Worm (Caenorhabditis elegans) whole organism, L2 larva: Measurements from ENCODE around the gene aco-2.
"Not testable (repeated sequence)": the region's sequence is repeated elsewhere in the genome, so short reads cannot be mapped to it uniquely, and the experiment has no call there.

ENCODE experiments used
- R02D3.7 ChIP-seq: fragments of 150-350 bp; optimal IDR thresholded peaks from 2 replicates; lab custom pipeline; 2014; ENCODE audit warnings: missing biosample characterization, missing genetic modification characterization
- alr-1 ChIP-seq: fragments of 150-350 bp; optimal IDR thresholded peaks from 2 replicates; lab custom pipeline; 2014; ENCODE audit warnings: missing biosample characterization, missing genetic modification characterization
- ama-1 ChIP-seq: fragments of 150-350 bp; optimal IDR thresholded peaks from 2 replicates; lab custom pipeline; 2018; ENCODE audit warnings: inconsistent platforms
- elt-3 ChIP-seq: sonication (generic microtip); optimal IDR thresholded peaks from 2 replicates; lab custom pipeline; 2017; ENCODE audit warnings: missing biosample characterization, missing genetic modification characterization
- lin-11 ChIP-seq: fragments of 150-350 bp; sonication (generic microtip); optimal IDR thresholded peaks from 2 replicates; lab custom pipeline; 2014; ENCODE audit warnings: missing biosample characterization, missing genetic modification characterization, inconsistent platforms, mixed read lengths
- lin-13 ChIP-seq: fragments of 150-350 bp; optimal IDR thresholded peaks from 2 replicates; lab custom pipeline; 2014; ENCODE audit warnings: missing biosample characterization, missing genetic modification reagents, missing genetic modification characterization
- lin-39 ChIP-seq: fragments of 150-350 bp; optimal IDR thresholded peaks from 2 replicates; lab custom pipeline; 2014; ENCODE audit warnings: missing biosample characterization, missing genetic modification reagents, missing genetic modification characterization
- mab-5 ChIP-seq: fragments of 150-350 bp; optimal IDR thresholded peaks from 2 replicates; lab custom pipeline; 2014; ENCODE audit warnings: missing biosample characterization, missing genetic modification characterization
- nhr-12 ChIP-seq: fragments of 150-350 bp; optimal IDR thresholded peaks from 2 replicates; lab custom pipeline; 2014; ENCODE audit warnings: missing biosample characterization, missing genetic modification characterization
- snpc-4 ChIP-seq: fragments of 150-350 bp; optimal IDR thresholded peaks from 2 replicates; lab custom pipeline; 2014; ENCODE audit warnings: missing biosample characterization, missing genetic modification characterization
- unc-39 ChIP-seq: fragments of 150-350 bp; optimal IDR thresholded peaks from 2 replicates; lab custom pipeline; 2014; ENCODE audit warnings: missing biosample characterization, missing genetic modification characterization
- unc-62 ChIP-seq: fragments of 150-350 bp; optimal IDR thresholded peaks from 2 replicates; lab custom pipeline; 2014; ENCODE audit warnings: missing biosample characterization, missing genetic modification reagents, missing genetic modification characterization
- zag-1 ChIP-seq: fragments of 150-350 bp; optimal IDR thresholded peaks from 2 replicates; lab custom pipeline; 2014; ENCODE audit warnings: missing biosample characterization, missing genetic modification characterization

ce11 chrIII:7964281-7964680 is 9.2 kb upstream of the aco-2 start, which contains the start of gene F54H12.2:
- TF ChIP-seq unc-62 (GFP tag; lab: Kevin White, UChicago); mab-5 (tag; lab: Kevin White, UChicago); zag-1; R02D3.7 (tag; lab: Kevin White, UChicago); nhr-12 (tag; lab: Kevin White, UChicago); alr-1; snpc-4; unc-39 (tag; lab: Kevin White, UChicago); ama-1 (lab: Kevin White, UChicago); elt-3 (tag; lab: Kevin White, UChicago); lin-11 (tag; lab: Kevin White, UChicago); lin-39 (tag; lab: Kevin White, UChicago); lin-13 (GFP tag; lab: Kevin White, UChicago): not testable (repeated sequence)
